Fruit fly (Drosophila melanogaster): ENCODE results near the gene CG6059.

Gene CG6059

DNA sequence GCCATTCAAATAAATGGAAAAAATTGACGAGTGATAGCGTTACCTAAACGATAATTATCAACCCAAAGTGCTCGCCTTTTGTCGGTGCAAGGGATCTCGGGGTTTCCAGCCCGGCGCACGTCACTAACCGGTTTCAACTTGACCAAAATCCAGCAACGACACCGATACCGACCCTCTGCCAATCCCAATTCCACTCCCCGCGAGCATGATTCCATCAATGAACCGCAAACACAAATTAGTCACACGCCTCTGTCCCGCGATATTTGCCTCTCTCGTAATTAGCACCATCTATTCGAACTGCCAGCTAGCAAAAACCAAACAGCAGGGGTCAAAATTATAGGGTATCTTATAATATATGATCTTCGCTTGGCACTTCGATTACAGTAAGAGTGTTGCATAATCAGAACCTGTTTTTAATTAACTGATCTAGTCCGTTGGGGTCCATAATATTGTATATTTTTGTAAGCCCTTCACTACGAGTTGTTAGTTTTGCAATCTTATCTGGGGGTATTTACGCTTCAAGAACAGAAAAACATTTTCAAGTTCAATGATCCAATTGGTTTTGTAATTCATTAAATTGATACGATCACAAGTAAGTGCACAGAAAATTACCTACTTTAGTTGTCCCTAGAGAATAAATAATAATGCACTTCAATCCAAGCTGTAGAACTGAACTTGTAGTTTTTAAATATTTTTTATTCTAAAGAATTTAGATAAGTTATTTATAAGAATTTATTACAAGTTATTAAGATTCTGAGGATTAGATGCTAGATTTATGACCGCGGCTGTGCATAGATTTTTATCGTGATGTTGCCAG lies 28.8 kb upstream of the CG6059 start (continued):
- TF ChIP-seq nau (GFP tag; optimal IDR thresholded peaks at IDR 0.05) (no peak), pho (GFP tag; optimal IDR thresholded peaks at IDR 0.05) (peak; percentile 37), B-H2 (GFP tag; optimal IDR thresholded peaks at IDR 0.05) (no peak), Lpt (GFP tag; optimal IDR thresholded peaks at IDR 0.05) (no peak), pita (GFP tag; optimal IDR thresholded peaks at IDR 0.05) (no peak), bigmax (GFP tag; optimal IDR thresholded peaks at IDR 0.05) (no peak), CG9609 (GFP tag; optimal IDR thresholded peaks at IDR 0.05) (no peak), CG12942 (GFP tag; optimal IDR thresholded peaks at IDR 0.05) (no peak), CG7745 (tag; optimal IDR thresholded peaks at IDR 0.05) (no peak), ap (GFP tag; IDR thresholded peaks at IDR 0.05) (no peak), twi (tag; optimal IDR thresholded peaks at IDR 0.05) (no peak), eyg (GFP tag; optimal IDR thresholded peaks at IDR 0.05) (peak; percentile 33), CG13894 (tag; optimal IDR thresholded peaks at IDR 0.05) (peak; percentile 19), klu (GFP tag; IDR thresholded peaks at IDR 0.05) (0 out of 2 replicates have a peak, but pooled peaks have one; percentile 9), sima (GFP tag; optimal IDR thresholded peaks at IDR 0.05) (no peak), CG11695 (GFP tag; IDR thresholded peaks at IDR 0.05) (peak; percentile 33; the same call in 1 of the 3 replicates), CG33557 (GFP tag; optimal IDR thresholded peaks at IDR 0.05) (no peak), lola (GFP tag; optimal IDR thresholded peaks at IDR 0.05) (peak in 1 of 3 experiments; percentile 34), Dek (tag; optimal IDR thresholded peaks at IDR 0.05) (peak; percentile 49), Myb (GFP tag; optimal IDR thresholded peaks at IDR 0.05) (peak; percentile 15), CG9437 (GFP tag; optimal IDR thresholded peaks at IDR 0.05) (peak; percentile 64), gro (GFP tag; optimal IDR thresholded peaks at IDR 0.05) (no peak), stwl (tag; optimal IDR thresholded peaks at IDR 0.05) (no peak), ind (GFP tag; optimal IDR thresholded peaks at IDR 0.05) (peak; percentile 48), kay (GFP tag; optimal IDR thresholded peaks at IDR 0.05) (peak; percentile 18), CG16779 (GFP tag; IDR thresholded peaks at IDR 0.05) (no peak), CG4854 (GFP tag; optimal IDR thresholded peaks at IDR 0.05) (no peak), sna (GFP tag; IDR thresholded peaks at IDR 0.05; ENCODE audit: partially characterized antibody) (no peak), gt (GFP tag; IDR thresholded peaks at IDR 0.05) (no peak), ham (GFP tag; IDR thresholded peaks at IDR 0.05) (no peak), bcd (GFP tag; optimal IDR thresholded peaks at IDR 0.05) (peak; percentile 66), Lhr (GFP tag; optimal IDR thresholded peaks at IDR 0.05) (no peak), CG13287 (GFP tag; IDR thresholded peaks at IDR 0.05; ENCODE audit: partially characterized antibody) (no peak), D19A (tag; optimal IDR thresholded peaks at IDR 0.05) (peak; percentile 55), ara (GFP tag; IDR thresholded peaks at IDR 0.05) (no peak), CkIIα-i1 (GFP tag; IDR thresholded peaks at IDR 0.05) (no peak), tap (tag; optimal IDR thresholded peaks at IDR 0.05) (peak; percentile 26), cad (GFP tag; optimal IDR thresholded peaks at IDR 0.05) (no peak), CG14050 (GFP tag; IDR thresholded peaks at IDR 0.05) (no peak), D (optimal IDR thresholded peaks at IDR 0.05) (no peak), D (GFP tag; optimal IDR thresholded peaks at IDR 0.05) (peak; percentile 27), GATAe (GFP tag; conservative IDR thresholded peaks at IDR 0.05) (0 out of 2 replicates have a peak, but pooled peaks have one; percentile 16), tna (GFP tag; IDR thresholded peaks at IDR 0.05; ENCODE audit: partially characterized antibody) (no peak), CG4282 (GFP tag; optimal IDR thresholded peaks at IDR 0.05) (no peak), lov (optimal IDR thresholded peaks at IDR 0.05) (no peak), lov (GFP tag; IDR thresholded peaks at IDR 0.05) (no peak), NFAT (GFP tag; IDR thresholded peaks at IDR 0.05) (no peak), CG2116 (GFP tag; optimal IDR thresholded peaks at IDR 0.05) (peak; percentile 10), dati (GFP tag; IDR thresholded peaks at IDR 0.05) (no peak), usp (GFP tag; optimal IDR thresholded peaks at IDR 0.05) (no peak)
